Worm (Caenorhabditis elegans) whole organism, L4 larva: ENCODE measurements around the gene F42H10.2.

Source experiments
- F26F4.8 ChIP-seq: fragments of 200-800 bp; sonication (Bioruptor generic); conservative IDR thresholded peaks from 2 replicates; pipeline ENCODE4 v1.3.6; 2022; ENCODE audit warnings: missing genetic modification characterization, missing compliant biosample characterization
- F44E2.7 ChIP-seq: fragments of 200-800 bp; sonication (Bioruptor generic); IDR thresholded peaks from 2 replicates; pipeline ENCODE4 v2.1.2; 2022; ENCODE audit warnings: missing genetic modification characterization, missing compliant biosample characterization
- R02D3.7 ChIP-seq: fragments of 150-350 bp; sonication (generic microtip); optimal IDR thresholded peaks from 3 replicates; lab custom pipeline; 2014; ENCODE audit warnings: missing biosample characterization, missing genetic modification characterization
- Y48G9A.11 ChIP-seq: fragments of 200-800 bp; sonication (Bioruptor generic); IDR thresholded peaks from 2 replicates; pipeline ENCODE4 v1.3.6; 2022; ENCODE audit warnings: missing genetic modification reagents, missing genetic modification characterization, missing compliant biosample characterization
- ZK337.2 ChIP-seq: fragments of 200-800 bp; sonication (Bioruptor generic); IDR thresholded peaks from 2 replicates; pipeline ENCODE4 v1.3.6; 2022; ENCODE audit warnings: missing genetic modification reagents, missing genetic modification characterization, missing compliant biosample characterization
- ZK546.5 ChIP-seq, 2 experiments: sonication (generic microtip); optimal IDR thresholded peaks; 2 replicates each; lab custom pipeline; 2017; ENCODE audit warnings: missing biosample characterization in 2 of 2, missing genetic modification characterization in 2 of 2
- aha-1 ChIP-seq: fragments of 150-350 bp; peaks from one replicate; lab custom pipeline; 2014; ENCODE audit warnings: missing biosample characterization, missing genetic modification characterization
- ctbp-1 ChIP-seq: fragments of 200-800 bp; sonication (Bioruptor generic); IDR thresholded peaks from 2 replicates; pipeline ENCODE4 v1.3.6; 2022; ENCODE audit warnings: missing genetic modification reagents, missing genetic modification characterization, missing compliant biosample characterization
- daf-19 ChIP-seq: fragments of 200-800 bp; sonication (Bioruptor generic); conservative IDR thresholded peaks from 2 replicates; pipeline ENCODE4 v1.3.6; 2022; ENCODE audit warnings: missing genetic modification characterization, missing compliant biosample characterization
- dpl-1 ChIP-seq: fragments of 150-350 bp; optimal IDR thresholded peaks from 2 replicates; lab custom pipeline; 2014; ENCODE audit warnings: missing biosample characterization, missing genetic modification reagents, missing genetic modification characterization
- duxl-1 ChIP-seq: sonication (generic microtip); optimal IDR thresholded peaks from 2 replicates; lab custom pipeline; 2016; ENCODE audit warnings: mild to moderate bottlenecking, missing genetic modification characterization, moderate library complexity, missing compliant biosample characterization; ENCODE audit not compliant: poor library complexity
- egl-27 ChIP-seq: sonication (generic microtip); optimal IDR thresholded peaks from 3 replicates; lab custom pipeline; 2017; ENCODE audit warnings: missing biosample characterization, missing genetic modification reagents, missing genetic modification characterization
- egl-43 ChIP-seq: fragments of 200-800 bp; sonication (Bioruptor generic); IDR thresholded peaks from 2 replicates; pipeline ENCODE4 v1.3.6; 2022; ENCODE audit warnings: missing genetic modification reagents, missing genetic modification characterization, missing compliant biosample characterization
- fkh-10 ChIP-seq: fragments of 150-350 bp; optimal IDR thresholded peaks from 2 replicates; lab custom pipeline; 2014; ENCODE audit warnings: missing biosample characterization, missing genetic modification reagents, missing genetic modification characterization
- gei-8 ChIP-seq: fragments of 200-800 bp; sonication (Bioruptor generic); optimal IDR thresholded peaks from 2 replicates; lab custom pipeline; 2018; ENCODE audit warnings: mild to moderate bottlenecking, missing genetic modification characterization, missing compliant biosample characterization
- hif-1 ChIP-seq, 2 experiments: sonication (generic microtip); optimal IDR thresholded peaks; 2 replicates each; lab custom pipeline; 2016 to 2017; ENCODE audit warnings: missing compliant biosample characterization in 2 of 2, missing genetic modification characterization in 2 of 2, missing genetic modification reagents in 2 of 2, missing genotype in 2 of 2, mild to moderate bottlenecking in 1 of 2
- hlh-11 ChIP-seq: fragments of 200-800 bp; sonication (Bioruptor generic); optimal IDR thresholded peaks from 2 replicates; lab custom pipeline; 2018; ENCODE audit warnings: mild to moderate bottlenecking, missing genetic modification characterization, missing compliant biosample characterization
- hlh-30 ChIP-seq: sonication (generic microtip); optimal IDR thresholded peaks from 2 replicates; lab custom pipeline; 2017; ENCODE audit warnings: antibody characterized with exemption, mild to moderate bottlenecking, missing genetic modification characterization, missing compliant biosample characterization; ENCODE audit not compliant: insufficient read depth
- hmg-1.1 ChIP-seq: fragments of 200-800 bp; sonication (Bioruptor generic); IDR thresholded peaks from 2 replicates; pipeline ENCODE4 v1.3.6; 2022; ENCODE audit warnings: missing genetic modification reagents, missing genetic modification characterization, missing compliant biosample characterization
- lin-39 ChIP-seq: fragments of 150-350 bp; optimal IDR thresholded peaks from 2 replicates; lab custom pipeline; 2014; ENCODE audit warnings: missing biosample characterization, missing genetic modification reagents, missing genetic modification characterization
- lsy-2 ChIP-seq, 2 experiments: fragments of 150-350 bp in 1 of 2; sonication (generic microtip) in 1 of 2; optimal IDR thresholded peaks; 2 replicates each; lab custom pipeline; 2014 to 2017; ENCODE audit warnings: missing biosample characterization in 2 of 2, missing genetic modification characterization in 2 of 2
- madf-9 ChIP-seq: fragments of 200-800 bp; sonication (Bioruptor generic); conservative IDR thresholded peaks from 2 replicates; pipeline ENCODE4 v1.3.6; 2022; ENCODE audit warnings: missing genetic modification reagents, missing genetic modification characterization, missing compliant biosample characterization
- mep-1 ChIP-seq: fragments of 150-350 bp; sonication (generic microtip); optimal IDR thresholded peaks from 3 replicates; lab custom pipeline; 2014; ENCODE audit warnings: missing biosample characterization, missing genetic modification characterization
- mes-2 ChIP-seq: sonication (generic microtip); optimal IDR thresholded peaks from 2 replicates; lab custom pipeline; 2016; ENCODE audit warnings: missing genotype, mild to moderate bottlenecking, missing genetic modification characterization, missing compliant biosample characterization; ENCODE audit not compliant: poor library complexity, severe bottlenecking
- nhr-11 ChIP-seq: fragments of 150-350 bp; optimal IDR thresholded peaks from 2 replicates; lab custom pipeline; 2014; ENCODE audit warnings: missing biosample characterization, missing genetic modification characterization
- nhr-25 ChIP-seq: sonication (generic microtip); optimal IDR thresholded peaks from 2 replicates; lab custom pipeline; 2017; ENCODE audit warnings: missing genetic modification characterization, mild to moderate bottlenecking, missing compliant biosample characterization, antibody characterized with exemption, moderate library complexity, borderline replicate concordance; ENCODE audit not compliant: insufficient read depth
- nhr-41 ChIP-seq: fragments of 200-800 bp; sonication (Bioruptor generic); IDR thresholded peaks from 2 replicates; pipeline ENCODE4 v1.3.6; 2022; ENCODE audit warnings: missing genetic modification reagents, missing genetic modification characterization, missing compliant biosample characterization
- nhr-42 ChIP-seq: fragments of 200-800 bp; sonication (Bioruptor generic); IDR thresholded peaks from 2 replicates; pipeline ENCODE4 v1.3.6; 2022; ENCODE audit warnings: missing genetic modification characterization, missing compliant biosample characterization
- nhr-76 ChIP-seq: fragments of 150-350 bp; optimal IDR thresholded peaks from 2 replicates; lab custom pipeline; 2014; ENCODE audit warnings: missing biosample characterization, missing genetic modification characterization
- nhr-77 ChIP-seq: fragments of 150-350 bp; optimal IDR thresholded peaks from 2 replicates; lab custom pipeline; 2014; ENCODE audit warnings: missing biosample characterization, missing genetic modification characterization
- pqm-1 ChIP-seq: sonication (generic microtip); optimal IDR thresholded peaks from 2 replicates; lab custom pipeline; 2017; ENCODE audit warnings: missing biosample characterization, missing genetic modification characterization
- rbr-2 ChIP-seq: sonication (generic microtip); optimal IDR thresholded peaks from 2 replicates; lab custom pipeline; 2016; ENCODE audit warnings: missing genotype, missing genetic modification characterization, missing compliant biosample characterization
- set-16 ChIP-seq: fragments of 200-800 bp; sonication (Bioruptor generic); IDR thresholded peaks from 2 replicates; pipeline ENCODE4 v1.3.6; 2022; ENCODE audit warnings: missing genetic modification reagents, missing genetic modification characterization, missing compliant biosample characterization
- snpc-4 ChIP-seq: fragments of 150-350 bp; optimal IDR thresholded peaks from 2 replicates; lab custom pipeline; 2014; ENCODE audit warnings: missing biosample characterization, missing genetic modification characterization
- tra-1 ChIP-seq: fragments of 200-800 bp; sonication (Bioruptor generic); IDR thresholded peaks from 2 replicates; pipeline ENCODE4 v1.3.6; 2022; ENCODE audit warnings: missing genetic modification reagents, missing genetic modification characterization, missing compliant biosample characterization
- unc-62 ChIP-seq, 3 experiments: fragments of 150-350 bp in 1 of 3; sonication (generic microtip); optimal IDR thresholded peaks in 2 of 3; peaks in 1 of 3; 1 replicate in 1 of 3; 2 replicates in 2 of 3; lab custom pipeline; 2014 to 2017; ENCODE audit warnings: missing biosample characterization in 3 of 3, missing genetic modification characterization in 3 of 3, missing genetic modification reagents in 3 of 3, missing genotype in 1 of 3
- vab-7 ChIP-seq: fragments of 200-800 bp; sonication (Bioruptor generic); IDR thresholded peaks from 2 replicates; pipeline ENCODE4 v1.3.6; 2022; ENCODE audit warnings: missing genetic modification reagents, missing genetic modification characterization, missing compliant biosample characterization

The F42H10.2 gene

DNA sequence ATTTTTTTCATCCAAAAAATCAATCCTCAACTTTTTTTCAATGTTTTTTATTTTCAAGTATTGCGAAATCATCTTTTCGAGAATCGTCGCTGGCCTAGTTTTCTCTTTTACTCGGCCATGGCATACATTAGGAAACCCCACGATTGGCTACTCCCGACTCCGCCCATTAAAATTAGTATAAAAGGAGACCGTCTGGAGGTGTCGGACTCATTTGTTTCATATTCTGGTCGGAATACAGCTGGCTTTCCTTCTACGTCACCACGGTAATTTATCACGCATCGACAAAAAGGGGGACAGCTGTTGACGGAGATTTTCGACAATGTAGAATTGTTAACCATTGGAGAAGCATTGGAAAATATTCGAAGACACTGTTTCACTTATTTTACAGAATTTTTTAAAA lies 38.6 kb downstream of the F42H10.2 start:
- TF ChIP-seq duxl-1 (tag; lab: Kevin White, UChicago) (peak; percentile 50), unc-62 (GFP tag; optimal IDR thresholded peaks at IDR 0.05 in 1 of 2; lab: Kevin White, UChicago) (peak in 1 of 2 experiments; percentile 79), unc-62 (tag; optimal IDR thresholded peaks at IDR 0.05; lab: Kevin White, UChicago) (no peak), Y48G9A.11 (GFP tag; lab: Robert Waterston, UW) (no peak), vab-7 (GFP tag; lab: Robert Waterston, UW) (no peak), hlh-11 (tag; lab: Kevin White, UChicago) (peak; percentile 43), hif-1 (tag; optimal IDR thresholded peaks at IDR 0.05; lab: Kevin White, UChicago) (peak in 1 of 2 experiments; percentile 55), aha-1 (tag; lab: Kevin White, UChicago) (peak; percentile 10), mep-1 (peak; percentile 57), fkh-10 (GFP tag; lab: Kevin White, UChicago) (peak; percentile 3), dpl-1 (GFP tag; lab: Kevin White, UChicago) (peak; percentile 53), egl-27 (tag; lab: Kevin White, UChicago) (no peak), rbr-2 (peak; percentile 40), tra-1 (GFP tag; lab: Robert Waterston, UW) (no peak), mes-2 (peak; percentile 93), ZK337.2 (GFP tag; lab: Robert Waterston, UW) (0 out of 2 replicates have a peak, but pooled peaks have one; percentile 34), lsy-2 (tag; optimal IDR thresholded peaks at IDR 0.05; lab: Kevin White, UChicago) (peak; percentile 27 to 87), set-16 (GFP tag; lab: Robert Waterston, UW) (no peak), ZK546.5 (tag; optimal IDR thresholded peaks at IDR 0.05; lab: Kevin White, UChicago) (no peak), nhr-42 (GFP tag; lab: Robert Waterston, UW) (no peak), hlh-30 (tag; lab: Kevin White, UChicago) (peak; percentile 16), hmg-1.1 (GFP tag; lab: Robert Waterston, UW) (peak; percentile 46), nhr-11 (tag; lab: Kevin White, UChicago) (no peak), nhr-76 (tag; lab: Kevin White, UChicago) (no peak), madf-9 (GFP tag; lab: Robert Waterston, UW) (0 out of 2 replicates have a peak, but pooled peaks have one; percentile 34)

DNA sequence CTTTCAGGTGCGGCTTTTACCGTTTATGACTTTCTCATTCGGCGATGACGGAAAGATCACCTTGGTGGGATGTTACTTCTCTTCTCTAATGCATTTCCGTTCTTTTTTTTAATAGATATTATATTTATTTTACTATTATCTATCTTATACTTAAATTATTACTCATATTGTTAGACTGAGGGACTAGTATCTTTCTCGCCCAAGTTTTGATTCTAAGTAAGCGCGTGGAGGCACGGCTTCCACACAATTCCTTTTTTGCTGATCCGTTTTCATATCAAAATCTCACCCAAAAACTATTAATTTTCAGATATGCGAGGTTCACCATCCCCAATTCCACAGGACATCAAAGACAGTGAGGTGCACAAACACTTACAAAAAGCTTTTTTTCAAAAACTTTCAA lies 39.4 kb downstream of the F42H10.2 start, which contains the start of gene ZC21.10:
ZC21.10 (plus strand) TSS at position 301 of the 400 bp plus-strand sequence.
- no peak for TF ChIP-seq nhr-41 (GFP tag; lab: Robert Waterston, UW)
- TF ChIP-seq madf-9 (GFP tag; lab: Robert Waterston, UW) = no peak
- no peak for TF ChIP-seq pqm-1
- no peak for TF ChIP-seq unc-62 (GFP tag; optimal IDR thresholded peaks at IDR 0.05 in 1 of 2; lab: Kevin White, UChicago)
- TF ChIP-seq unc-62 (tag; optimal IDR thresholded peaks at IDR 0.05; lab: Kevin White, UChicago) = no peak
- TF ChIP-seq snpc-4 = no peak
- TF ChIP-seq, all 104 proteins: peak for 0

DNA sequence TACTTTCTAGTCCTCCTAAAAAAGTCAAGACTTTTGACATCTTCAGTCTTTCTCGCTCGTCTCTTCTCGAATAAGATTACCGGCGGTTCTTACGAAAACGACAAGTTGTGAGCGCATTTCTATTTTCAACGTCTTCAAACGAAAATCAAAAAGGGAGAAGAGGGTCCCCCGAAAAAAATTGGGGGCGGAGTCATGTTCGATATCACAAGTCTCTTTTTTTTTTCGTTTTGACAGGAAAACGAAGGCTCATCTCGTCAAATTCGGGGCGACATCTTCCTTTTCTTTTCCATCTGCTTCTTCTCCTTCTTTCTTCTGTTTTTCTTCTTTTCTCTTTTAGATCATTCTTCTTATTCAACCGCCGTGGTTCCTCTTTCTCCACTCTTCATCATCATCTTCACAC lies 43.5 kb downstream of the F42H10.2 start:
- no peak for TF ChIP-seq nhr-25
- no peak for TF ChIP-seq lin-39 (tag; lab: Kevin White, UChicago)
- no peak for TF ChIP-seq F26F4.8 (GFP tag; lab: Robert Waterston, UW)
- TF ChIP-seq Y48G9A.11 (GFP tag; lab: Robert Waterston, UW) = no peak
- TF ChIP-seq egl-43 (GFP tag; lab: Robert Waterston, UW) = no peak
- TF ChIP-seq gei-8 (GFP tag; lab: Kevin White, UChicago) = no peak
- TF ChIP-seq ZK337.2 (GFP tag; lab: Robert Waterston, UW) = no peak
- TF ChIP-seq nhr-77 (tag; lab: Kevin White, UChicago) = no peak
- TF ChIP-seq F44E2.7 (GFP tag; lab: Robert Waterston, UW) = no peak
- TF ChIP-seq unc-62 (GFP tag; optimal IDR thresholded peaks at IDR 0.05 in 1 of 2; lab: Kevin White, UChicago) = no peak
- no peak for TF ChIP-seq unc-62 (tag; optimal IDR thresholded peaks at IDR 0.05; lab: Kevin White, UChicago)
- no peak for TF ChIP-seq R02D3.7 (tag; lab: Kevin White, UChicago)
- TF ChIP-seq ctbp-1 (GFP tag; lab: Robert Waterston, UW) = peak; percentile 59; the same call in 1 of the 2 replicates
- TF ChIP-seq hlh-30 (tag; lab: Kevin White, UChicago) = no peak
- peak; percentile 62 for TF ChIP-seq fkh-10 (GFP tag; lab: Kevin White, UChicago)
- no peak for TF ChIP-seq daf-19 (GFP tag; lab: Robert Waterston, UW)
